Worm (Caenorhabditis elegans): ENCODE measurements around the gene mttu-1.
"Not testable (repeated sequence)": the region's sequence is repeated elsewhere in the genome, so short reads cannot be mapped to it uniquely, and the experiment has no call there.

DNA sequence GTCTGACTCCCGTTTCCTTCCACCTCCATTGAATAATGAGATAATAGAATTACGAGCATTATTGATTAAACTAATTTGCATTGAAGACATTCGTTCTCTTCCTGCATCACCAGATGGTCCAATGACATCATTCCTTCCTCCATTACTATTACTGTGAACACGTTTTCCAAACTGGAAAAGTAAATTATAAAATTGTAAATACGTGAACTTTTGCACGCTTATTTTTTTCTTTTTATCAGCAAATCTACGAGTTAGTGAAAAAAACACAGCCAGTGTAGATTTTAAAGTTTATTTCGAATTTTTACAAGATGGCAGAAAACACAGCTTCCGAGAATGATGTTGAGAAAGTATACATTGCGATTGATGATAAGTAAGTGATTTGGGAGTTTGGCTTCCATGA, 43.0 kb downstream of the mttu-1 start, which contains the start of gene C05C12.1:
- not testable (repeated sequence) for TF ChIP-seq W03F9.2, him-1 (tag; optimal IDR thresholded peaks at IDR 0.05)

Measured in whole organism, L4/young adult.